Fruit fly (Drosophila melanogaster) whole organism, embryonic: ENCODE data around the gene CG6511.

Experiments
- CG10267 ChIP-seq: fragments of 200-800 bp; sonication (Bioruptor generic); optimal IDR thresholded peaks from 2 replicates; lab custom pipeline; 2018; ENCODE audit warnings: missing biosample characterization, mild to moderate bottlenecking, missing genetic modification characterization, moderate library complexity
- CG10366 ChIP-seq: fragments of 200-800 bp; sonication (Bioruptor generic); IDR thresholded peaks from 2 replicates; pipeline ENCODE4 v1.3.6; 2022; ENCODE audit warnings: missing biosample characterization, missing genetic modification characterization
- CG11247 ChIP-seq: fragments of 200-800 bp; sonication (Bioruptor generic); IDR thresholded peaks from 2 replicates; pipeline ENCODE4 v1.3.6; 2022; ENCODE audit warnings: missing biosample characterization, missing genetic modification characterization
- CG12155 ChIP-seq: fragments of 200-800 bp; sonication (Bioruptor generic); optimal IDR thresholded peaks from 3 replicates; lab custom pipeline; 2016; ENCODE audit warnings: missing biosample characterization, missing genetic modification characterization
- CG12391 ChIP-seq: fragments of 200-800 bp; sonication (Bioruptor generic); optimal IDR thresholded peaks from 3 replicates; lab custom pipeline; 2018; ENCODE audit warnings: missing biosample characterization, mild to moderate bottlenecking, missing genetic modification characterization, moderate library complexity
- CG14050 ChIP-seq: fragments of 200-800 bp; sonication (Bioruptor generic); IDR thresholded peaks from 3 replicates; pipeline ENCODE4 v1.3.6; 2022; ENCODE audit warnings: missing biosample characterization, missing genetic modification characterization
- CG17328 ChIP-seq: fragments of 200-800 bp; sonication (Bioruptor generic); IDR thresholded peaks from 2 replicates; pipeline ENCODE4 v1.3.6; 2022; ENCODE audit warnings: missing biosample characterization, missing genetic modification characterization
- CG31441 ChIP-seq: fragments of 200-800 bp; sonication (Bioruptor generic); IDR thresholded peaks from 2 replicates; pipeline ENCODE4 v1.3.6; 2022; ENCODE audit warnings: missing biosample characterization, missing genetic modification characterization
- CG3163 ChIP-seq: fragments of 200-800 bp; sonication (Bioruptor generic); optimal IDR thresholded peaks from 3 replicates; lab custom pipeline; 2016; ENCODE audit warnings: missing biosample characterization, missing genetic modification characterization
- CG32772 ChIP-seq: fragments of 200-800 bp; sonication (Bioruptor generic); IDR thresholded peaks from 2 replicates; pipeline ENCODE4 v1.3.6; 2022; ENCODE audit warnings: missing biosample characterization, missing genetic modification characterization
- CG4854 ChIP-seq: fragments of 200-800 bp; sonication (Bioruptor generic); optimal IDR thresholded peaks from 2 replicates; lab custom pipeline; 2016; ENCODE audit warnings: missing biosample characterization, missing genetic modification characterization, inconsistent platforms
- CG6689 ChIP-seq: fragments of 200-800 bp; sonication (Bioruptor generic); IDR thresholded peaks from 2 replicates; pipeline ENCODE4 v1.3.6; 2022; ENCODE audit warnings: missing biosample characterization, missing genetic modification characterization
- CG6854 ChIP-seq: fragments of 200-800 bp; sonication (Bioruptor generic); optimal IDR thresholded peaks from 3 replicates; lab custom pipeline; 2017; ENCODE audit warnings: missing biosample characterization, mild to moderate bottlenecking, missing genetic modification characterization
- CG7372 ChIP-seq: fragments of 200-800 bp; sonication (Bioruptor generic); IDR thresholded peaks from 2 replicates; pipeline ENCODE4 v1.3.6; 2022; ENCODE audit warnings: missing biosample characterization, missing genetic modification characterization
- CG9437 ChIP-seq: fragments of 200-800 bp; sonication (Bioruptor generic); optimal IDR thresholded peaks from 2 replicates; lab custom pipeline; 2018; ENCODE audit warnings: missing biosample characterization, mild to moderate bottlenecking, missing genetic modification characterization
- CG9609 ChIP-seq: fragments of 200-800 bp; sonication (Bioruptor generic); optimal IDR thresholded peaks from 3 replicates; lab custom pipeline; 2016; ENCODE audit warnings: missing biosample characterization, missing genetic modification characterization
- Dip3 ChIP-seq: fragments of 200-800 bp; sonication (Bioruptor generic); optimal IDR thresholded peaks from 3 replicates; lab custom pipeline; 2016; ENCODE audit warnings: missing biosample characterization, missing genetic modification characterization
- Elba2 ChIP-seq: fragments of 200-800 bp; sonication (Bioruptor generic); optimal IDR thresholded peaks from 3 replicates; lab custom pipeline; 2016; ENCODE audit warnings: missing biosample characterization, missing genetic modification characterization
- Fer2 ChIP-seq: fragments of 200-800 bp; sonication (Bioruptor generic); optimal IDR thresholded peaks from 2 replicates; lab custom pipeline; 2018; ENCODE audit warnings: missing biosample characterization, mild to moderate bottlenecking, missing genetic modification characterization, moderate library complexity
- Gug ChIP-seq: fragments of 200-800 bp; sonication (Bioruptor generic); IDR thresholded peaks from 4 replicates; pipeline ENCODE4 v1.3.6; 2022; ENCODE audit warnings: missing biosample characterization, missing genetic modification characterization
- Hey ChIP-seq: fragments of 200-800 bp; sonication (Bioruptor generic); optimal IDR thresholded peaks from 3 replicates; lab custom pipeline; 2018; ENCODE audit warnings: missing biosample characterization, mild to moderate bottlenecking, missing genetic modification characterization
- Mad ChIP-seq: fragments of 200-800 bp; sonication (Bioruptor generic); optimal IDR thresholded peaks from 2 replicates; lab custom pipeline; 2016; ENCODE audit warnings: missing biosample characterization, missing genetic modification characterization
- Med ChIP-seq: fragments of 200-800 bp; sonication (Bioruptor generic); peaks from one replicate; lab custom pipeline; 2016; ENCODE audit warnings: missing biosample characterization, missing genetic modification characterization, mild to moderate bottlenecking, inconsistent platforms, moderate library complexity
- NfI ChIP-seq: fragments of 200-800 bp; sonication (Bioruptor generic); optimal IDR thresholded peaks from 3 replicates; lab custom pipeline; 2018; ENCODE audit warnings: missing biosample characterization, mild to moderate bottlenecking, missing genetic modification characterization, moderate library complexity
- Oaz ChIP-seq: fragments of 200-800 bp; sonication (Bioruptor generic); IDR thresholded peaks from 2 replicates; pipeline ENCODE4 v1.3.6; 2022; ENCODE audit warnings: missing biosample characterization, missing genetic modification characterization
- Six4 ChIP-seq: fragments of 200-800 bp; sonication (Bioruptor generic); optimal IDR thresholded peaks from 2 replicates; lab custom pipeline; 2016; ENCODE audit warnings: missing biosample characterization, missing genetic modification characterization
- Vsx1 ChIP-seq: fragments of 200-800 bp; sonication (Bioruptor generic); optimal IDR thresholded peaks from 2 replicates; lab custom pipeline; 2017; ENCODE audit warnings: missing biosample characterization, mild to moderate bottlenecking, missing genetic modification characterization, missing genetic modification reagents
- aop ChIP-seq: fragments of 200-800 bp; sonication (Bioruptor generic); IDR thresholded peaks from 2 replicates; pipeline ENCODE4 v1.3.6; 2022; ENCODE audit warnings: missing biosample characterization, missing genetic modification characterization
- az2 ChIP-seq: fragments of 200-800 bp; sonication (Bioruptor generic); optimal IDR thresholded peaks from 3 replicates; lab custom pipeline; 2016; ENCODE audit warnings: missing biosample characterization, missing genetic modification characterization
- bab2 ChIP-seq: fragments of 200-800 bp; sonication (Bioruptor generic); optimal IDR thresholded peaks from 2 replicates; lab custom pipeline; 2016; ENCODE audit warnings: missing biosample characterization, missing genetic modification characterization
- bbx ChIP-seq: fragments of 200-800 bp; sonication (Bioruptor generic); IDR thresholded peaks from 2 replicates; pipeline ENCODE4 v1.3.6; 2022; ENCODE audit warnings: missing biosample characterization, missing genetic modification characterization; ENCODE audit not compliant: partially characterized antibody
- bigmax ChIP-seq: fragments of 200-800 bp; sonication (Bioruptor generic); optimal IDR thresholded peaks from 2 replicates; lab custom pipeline; 2018; ENCODE audit warnings: missing biosample characterization, mild to moderate bottlenecking, missing genetic modification characterization
- dysf ChIP-seq: fragments of 200-800 bp; sonication (Bioruptor generic); IDR thresholded peaks from 3 replicates; pipeline ENCODE4 v1.3.6; 2022; ENCODE audit warnings: missing biosample characterization, missing genetic modification characterization
- fd102C ChIP-seq: fragments of 200-800 bp; sonication (Bioruptor generic); optimal IDR thresholded peaks from 2 replicates; lab custom pipeline; 2018; ENCODE audit warnings: missing biosample characterization, mild to moderate bottlenecking, missing genetic modification characterization, moderate library complexity
- hkb ChIP-seq, 2 experiments: fragments of 200-800 bp in 1 of 2; fragments of >200 bp in 1 of 2; sonication (Bioruptor generic) in 1 of 2; IDR thresholded peaks in 1 of 2; optimal IDR thresholded peaks in 1 of 2; 2 replicates each; pipeline versions ENCODE4 v1.3.6 to Lab custom; 2017 to 2022; ENCODE audit warnings: missing biosample characterization in 1 of 2, missing genetic modification characterization in 1 of 2
- jing ChIP-seq: fragments of 200-800 bp; sonication (Bioruptor generic); optimal IDR thresholded peaks from 2 replicates; lab custom pipeline; 2018; ENCODE audit warnings: missing biosample characterization, mild to moderate bottlenecking, missing genetic modification characterization
- klu ChIP-seq: fragments of 200-800 bp; sonication (Bioruptor generic); IDR thresholded peaks from 2 replicates; pipeline ENCODE4 v1.3.6; 2022; ENCODE audit warnings: missing biosample characterization, missing genetic modification characterization
- kni ChIP-seq: fragments of 200-800 bp; sonication (Bioruptor generic); optimal IDR thresholded peaks from 3 replicates; lab custom pipeline; 2017; ENCODE audit warnings: mild to moderate bottlenecking, missing biosample characterization, missing genetic modification reagents, missing genetic modification characterization
- mam ChIP-seq: fragments of 200-800 bp; sonication (Bioruptor generic); optimal IDR thresholded peaks from 3 replicates; lab custom pipeline; 2016; ENCODE audit warnings: missing biosample characterization, missing genetic modification characterization
- pan ChIP-seq, 4 experiments: fragments of >200 bp in 3 of 4; fragments of 200-800 bp in 1 of 4; sonication (Bioruptor generic) in 1 of 4; optimal IDR thresholded peaks in 3 of 4; IDR thresholded peaks in 1 of 4; 2 replicates each; pipeline versions ENCODE4 v1.3.6 to Lab custom; 2017 to 2022; ENCODE audit warnings: missing biosample characterization in 2 of 4, missing genetic modification characterization in 2 of 4, mixed read lengths in 1 of 4
- pfk ChIP-seq: fragments of 200-800 bp; sonication (Bioruptor generic); optimal IDR thresholded peaks from 2 replicates; lab custom pipeline; 2018; ENCODE audit warnings: missing biosample characterization, mild to moderate bottlenecking, missing genetic modification characterization, moderate library complexity
- pnt ChIP-seq: fragments of 200-800 bp; sonication (Bioruptor generic); optimal IDR thresholded peaks from 3 replicates; lab custom pipeline; 2016; ENCODE audit warnings: missing biosample characterization, missing genetic modification characterization
- sens-2 ChIP-seq: fragments of 200-800 bp; sonication (Bioruptor generic); IDR thresholded peaks from 2 replicates; pipeline ENCODE4 v1.3.6; 2022; ENCODE audit warnings: missing biosample characterization, missing genetic modification characterization
- sima ChIP-seq: fragments of 200-800 bp; sonication (Bioruptor generic); optimal IDR thresholded peaks from 2 replicates; lab custom pipeline; 2016; ENCODE audit warnings: missing biosample characterization, missing genetic modification characterization
- sisA ChIP-seq: fragments of 200-800 bp; sonication (Bioruptor generic); IDR thresholded peaks from 2 replicates; pipeline ENCODE4 v1.3.6; 2022; ENCODE audit warnings: missing biosample characterization, missing genetic modification characterization
- unc-4 ChIP-seq: fragments of 200-800 bp; sonication (Bioruptor generic); IDR thresholded peaks from 2 replicates; pipeline ENCODE4 v1.3.6; 2022; ENCODE audit warnings: missing biosample characterization, missing genetic modification characterization; ENCODE audit not compliant: partially characterized antibody
- vnd ChIP-seq: fragments of 200-800 bp; sonication (Bioruptor generic); IDR thresholded peaks from 3 replicates; pipeline ENCODE4 v1.3.6; 2022; ENCODE audit warnings: missing biosample characterization, missing genetic modification characterization; ENCODE audit not compliant: partially characterized antibody
- vvl ChIP-seq: fragments of 200-800 bp; sonication (Bioruptor generic); IDR thresholded peaks from 2 replicates; pipeline ENCODE4 v1.3.6; 2022; ENCODE audit warnings: missing biosample characterization, missing genetic modification characterization
- wek ChIP-seq: fragments of 200-800 bp; sonication (Bioruptor generic); optimal IDR thresholded peaks from 3 replicates; lab custom pipeline; 2018; ENCODE audit warnings: missing biosample characterization, mild to moderate bottlenecking, missing genetic modification characterization, moderate library complexity

The CG6511 gene

dm6 chr3L:8696487-8696954, 24.6 kb upstream of the CG6511 start (continued):
- TF ChIP-seq CG6689 (0 out of 2 replicates have a peak, but pooled peaks have one; percentile 8), CG10366 (peak; percentile 39; the same call in 1 of the 2 replicates), vvl (GFP tag; lab: Robert Waterston, UW) (peak; percentile 59; the same call in 1 of the 2 replicates), wek (GFP tag; lab: Kevin White, UChicago) (peak; percentile 61), CG10267 (tag; lab: Kevin White, UChicago) (peak; percentile 1), Med (GFP tag; lab: Kevin White, UChicago) (peak; percentile 93), CG3163 (GFP tag; lab: Kevin White, UChicago) (no peak), NfI (peak; percentile 62), hkb (optimal IDR thresholded peaks at IDR 0.05; lab: Kevin White, UChicago) (no peak), hkb (GFP tag; IDR thresholded peaks at IDR 0.05; lab: Robert Waterston, UW) (peak; percentile 64), sens-2 (0 out of 2 replicates have a peak, but pooled peaks have one; percentile 38), klu (GFP tag; lab: Robert Waterston, UW) (no peak), aop (GFP tag; lab: Robert Waterston, UW) (0 out of 2 replicates have a peak, but pooled peaks have one; percentile 3), pan (optimal IDR thresholded peaks at IDR 0.05; lab: Kevin White, UChicago) (no peak), pan (GFP tag; optimal IDR thresholded peaks at IDR 0.05 in 1 of 2, IDR thresholded peaks at IDR 0.05 in 1 of 2) (peak in 1 of 2 experiments; percentile 61), kni (GFP tag; lab: Kevin White, UChicago) (peak; percentile 71), unc-4 (GFP tag; lab: Robert Waterston, UW) (no peak), bab2 (GFP tag; lab: Kevin White, UChicago) (peak; percentile 40), dysf (GFP tag; lab: Robert Waterston, UW) (0 out of 3 replicates have a peak, but pooled peaks have one; percentile 36), CG31441 (GFP tag; lab: Robert Waterston, UW) (peak; percentile 45; the same call in 1 of the 2 replicates), mam (GFP tag; lab: Kevin White, UChicago) (no peak), Vsx1 (GFP tag; lab: Kevin White, UChicago) (peak; percentile 89), pfk (peak; percentile 46), CG9437 (GFP tag; lab: Kevin White, UChicago) (no peak), CG32772 (GFP tag; lab: Robert Waterston, UW) (no peak), CG14050 (GFP tag; lab: Robert Waterston, UW) (no peak; the same call in 2 of the 3 replicates), CG9609 (GFP tag; lab: Kevin White, UChicago) (peak; percentile 43), Six4 (GFP tag; lab: Kevin White, UChicago) (peak; percentile 20), bigmax (GFP tag; lab: Kevin White, UChicago) (no peak), CG17328 (no peak), fd102C (GFP tag; lab: Kevin White, UChicago) (no peak), sisA (GFP tag; lab: Robert Waterston, UW) (no peak), vnd (GFP tag; lab: Robert Waterston, UW) (0 out of 3 replicates have a peak, but pooled peaks have one; percentile 20), Hey (tag; lab: Kevin White, UChicago) (peak; percentile 99), CG6854 (GFP tag; lab: Kevin White, UChicago) (peak; percentile 70), Mad (GFP tag; lab: Kevin White, UChicago) (peak; percentile 63), Gug (GFP tag; lab: Robert Waterston, UW) (no peak), CG7372 (GFP tag; lab: Robert Waterston, UW) (no peak), Dip3 (GFP tag; lab: Kevin White, UChicago) (no peak), jing (GFP tag; lab: Kevin White, UChicago) (no peak), bbx (GFP tag; lab: Robert Waterston, UW) (no peak; the same call in 1 of the 2 replicates), CG12155 (GFP tag; lab: Kevin White, UChicago) (no peak), Fer2 (peak; percentile 45), az2 (GFP tag; lab: Kevin White, UChicago) (peak; percentile 21), Oaz (GFP tag; lab: Robert Waterston, UW) (no peak), CG11247 (GFP tag; lab: Robert Waterston, UW) (0 out of 2 replicates have a peak, but pooled peaks have one; percentile 12), CG12391 (tag; lab: Kevin White, UChicago) (peak; percentile 44), pnt (no peak), CG4854 (GFP tag; lab: Kevin White, UChicago) (peak; percentile 5), sima (no peak), Elba2 (GFP tag; lab: Kevin White, UChicago) (no peak)
